Fruit fly (Drosophila melanogaster): ENCODE data around the gene CG34241.
A peak's percentile ranks its signal among the peaks of the same experiment; 100 is the strongest.

Gene CG34241

DNA sequence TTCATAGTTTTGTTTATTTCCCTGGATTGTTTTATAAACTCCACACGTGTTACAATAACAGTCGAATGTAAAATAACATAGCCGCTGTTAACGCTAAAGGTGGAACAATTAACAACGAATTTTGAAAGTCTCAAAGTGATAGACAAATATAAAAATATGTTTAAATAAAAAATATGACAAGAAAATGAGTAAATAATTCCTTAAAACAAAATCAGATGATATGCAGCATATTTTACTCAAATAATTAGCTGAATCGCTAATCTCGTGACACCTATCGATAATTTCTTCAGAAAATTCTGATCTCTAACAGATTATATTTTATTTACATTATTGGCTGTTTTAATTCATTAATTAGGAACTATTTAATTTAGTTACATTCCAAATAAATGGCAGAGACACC is 8.9 kb downstream of the CG34241 start, which contains the start of the genes CG5645 and Atg12 (continued):
- no peak for TF ChIP-seq CG3838 (GFP tag; optimal IDR thresholded peaks at IDR 0.05)
- peak; percentile 49 for TF ChIP-seq ATbp (GFP tag; optimal IDR thresholded peaks at IDR 0.05)
- TF ChIP-seq Ada2b (GFP tag; IDR thresholded peaks at IDR 0.05): peak; percentile 59; the same call in 1 of the 2 replicates
- TF ChIP-seq pan (optimal IDR thresholded peaks at IDR 0.05): no peak
- TF ChIP-seq pan (GFP tag; optimal IDR thresholded peaks at IDR 0.05 in 1 of 2, IDR thresholded peaks at IDR 0.05 in 1 of 2): peak in 1 of 2 experiments; percentile 69
- no peak for TF ChIP-seq CG10959 (GFP tag; IDR thresholded peaks at IDR 0.05)
- no peak for TF ChIP-seq NC2β (GFP tag; optimal IDR thresholded peaks at IDR 0.05)
- TF ChIP-seq CG9876 (GFP tag; optimal IDR thresholded peaks at IDR 0.05): no peak
- TF ChIP-seq CG16779 (GFP tag; IDR thresholded peaks at IDR 0.05): no peak
- peak; percentile 38; the same call in 1 of the 3 replicates for TF ChIP-seq zen2 (GFP tag; IDR thresholded peaks at IDR 0.05; ENCODE audit: partially characterized antibody)
- TF ChIP-seq CG13775 (GFP tag; optimal IDR thresholded peaks at IDR 0.05): peak; percentile 27
- peak; percentile 66 for TF ChIP-seq CG31441 (GFP tag; IDR thresholded peaks at IDR 0.05)
- TF ChIP-seq Ssrp (tag; optimal IDR thresholded peaks at IDR 0.05): no peak
- no peak for TF ChIP-seq bowl (GFP tag; IDR thresholded peaks at IDR 0.05)
- TF ChIP-seq CG10274 (GFP tag; optimal IDR thresholded peaks at IDR 0.05): no peak
- TF ChIP-seq D19A (tag; optimal IDR thresholded peaks at IDR 0.05): peak; percentile 65
- TF ChIP-seq hbn (GFP tag; IDR thresholded peaks at IDR 0.05; ENCODE audit: partially characterized antibody): peak; percentile 69
- TF ChIP-seq B-H1 (GFP tag; IDR thresholded peaks at IDR 0.05): no peak
- no peak for TF ChIP-seq CG4404 (GFP tag; IDR thresholded peaks at IDR 0.05)
- no peak for TF ChIP-seq danr (GFP tag; IDR thresholded peaks at IDR 0.05)
- peak; percentile 64 for TF ChIP-seq sug (tag; optimal IDR thresholded peaks at IDR 0.05)
- peak; percentile 44 for TF ChIP-seq CG1603 (tag; optimal IDR thresholded peaks at IDR 0.05)
- TF ChIP-seq CG12236 (GFP tag; optimal IDR thresholded peaks at IDR 0.05): no peak
- TF ChIP-seq CG17328 (GFP tag; IDR thresholded peaks at IDR 0.05): no peak
- no peak for TF ChIP-seq CG8478 (optimal IDR thresholded peaks at IDR 0.05)
- TF ChIP-seq fd64A (GFP tag; optimal IDR thresholded peaks at IDR 0.05): no peak
- no peak for TF ChIP-seq Eip74EF (GFP tag; optimal IDR thresholded peaks at IDR 0.05)
- TF ChIP-seq CG3726 (GFP tag; IDR thresholded peaks at IDR 0.05): no peak
- TF ChIP-seq CG12219 (GFP tag; optimal IDR thresholded peaks at IDR 0.05): no peak
- TF ChIP-seq maf-S (GFP tag; optimal IDR thresholded peaks at IDR 0.05): peak; percentile 11
- peak; percentile 40 for TF ChIP-seq dmrt11E (tag; optimal IDR thresholded peaks at IDR 0.05)
- no peak for TF ChIP-seq p53 (GFP tag; optimal IDR thresholded peaks at IDR 0.05)
- TF ChIP-seq CG4282 (GFP tag; optimal IDR thresholded peaks at IDR 0.05): no peak
- no peak for TF ChIP-seq mirr (GFP tag; optimal IDR thresholded peaks at IDR 0.05)
- TF ChIP-seq cad (GFP tag; optimal IDR thresholded peaks at IDR 0.05): no peak
- no peak for TF ChIP-seq ken (GFP tag; IDR thresholded peaks at IDR 0.05)
- TF ChIP-seq lmd (GFP tag; IDR thresholded peaks at IDR 0.05): no peak; the same call in 1 of the 2 replicates
- no peak for TF ChIP-seq Hr78 (GFP tag; optimal IDR thresholded peaks at IDR 0.05)
- TF ChIP-seq Jarid2 (GFP tag; optimal IDR thresholded peaks at IDR 0.05): no peak
- no peak for TF ChIP-seq H2.0 (GFP tag; IDR thresholded peaks at IDR 0.05)
- no peak for TF ChIP-seq HLHmδ (GFP tag; optimal IDR thresholded peaks at IDR 0.05)
- TF ChIP-seq Dek (tag; optimal IDR thresholded peaks at IDR 0.05): peak; percentile 27
- peak; percentile 77 for TF ChIP-seq Bgb (GFP tag; IDR thresholded peaks at IDR 0.05; ENCODE audit: partially characterized antibody)
- no peak for TF ChIP-seq pum (GFP tag; optimal IDR thresholded peaks at IDR 0.05)
- no peak for TF ChIP-seq CG17568 (GFP tag; optimal IDR thresholded peaks at IDR 0.05)
- no peak for TF ChIP-seq CG1832 (GFP tag; optimal IDR thresholded peaks at IDR 0.05)
- TF ChIP-seq CG31365 (tag; optimal IDR thresholded peaks at IDR 0.05): no peak
- TF ChIP-seq CG7839 (tag; optimal IDR thresholded peaks at IDR 0.05): peak; percentile 54
- no peak for TF ChIP-seq ftz-f1 (GFP tag; optimal IDR thresholded peaks at IDR 0.05)
- TF ChIP-seq CG17361 (GFP tag; IDR thresholded peaks at IDR 0.05): peak; percentile 51; the same call in 2 of the 3 replicates
- TF ChIP-seq Hmx (GFP tag; optimal IDR thresholded peaks at IDR 0.05): peak; percentile 50
- peak; percentile 41 for TF ChIP-seq CG4854 (GFP tag; optimal IDR thresholded peaks at IDR 0.05)
